Fruit fly (Drosophila melanogaster) whole organism, embryonic: Measurements from ENCODE around the gene CG5188.
A peak's percentile ranks its signal among the peaks of the same experiment; 100 is the strongest.

ENCODE experiments used
- Atf3 ChIP-seq: fragments of 200-800 bp; sonication (Bioruptor generic); optimal IDR thresholded peaks from 3 replicates; lab custom pipeline; 2016; ENCODE audit warnings: missing biosample characterization, missing genetic modification characterization
- Awh ChIP-seq: fragments of 200-800 bp; sonication (Bioruptor generic); IDR thresholded peaks from 2 replicates; pipeline ENCODE4, ENCODE4 v1.3.6; 2022; ENCODE audit warnings: missing biosample characterization, missing genetic modification characterization
- Bgb ChIP-seq: fragments of 200-800 bp; sonication (Bioruptor generic); IDR thresholded peaks from 2 replicates; pipeline ENCODE4 v1.3.6; 2022; ENCODE audit warnings: missing biosample characterization, missing genetic modification characterization; ENCODE audit not compliant: partially characterized antibody
- Blimp-1 ChIP-seq: fragments of 200-800 bp; sonication (Bioruptor generic); optimal IDR thresholded peaks from 3 replicates; lab custom pipeline; 2018; ENCODE audit warnings: missing biosample characterization, missing genetic modification characterization, mild to moderate bottlenecking, moderate library complexity, missing genetic modification reagents
- CG11085 ChIP-seq: fragments of 200-800 bp; sonication (Bioruptor generic); IDR thresholded peaks from 2 replicates; pipeline ENCODE4 v1.3.6; 2022; ENCODE audit warnings: missing biosample characterization, missing genetic modification characterization
- CG11504 ChIP-seq: fragments of 200-800 bp; sonication (Bioruptor generic); optimal IDR thresholded peaks from 3 replicates; lab custom pipeline; 2019; ENCODE audit warnings: missing biosample characterization, mild to moderate bottlenecking, missing genetic modification characterization, moderate library complexity
- CG12744 ChIP-seq: fragments of 200-800 bp; sonication (Bioruptor generic); optimal IDR thresholded peaks from 2 replicates; lab custom pipeline; 2016; ENCODE audit warnings: missing biosample characterization, missing genetic modification characterization
- CG13123 ChIP-seq: fragments of 200-800 bp; sonication (Bioruptor generic); optimal IDR thresholded peaks from 2 replicates; lab custom pipeline; 2016; ENCODE audit warnings: missing biosample characterization, missing genetic modification characterization
- CG15514 ChIP-seq: fragments of 200-800 bp; sonication (Bioruptor generic); optimal IDR thresholded peaks from 3 replicates; lab custom pipeline; 2017; ENCODE audit warnings: missing biosample characterization, missing genetic modification characterization, mild to moderate bottlenecking, moderate library complexity, missing genetic modification reagents
- CG1603 ChIP-seq: fragments of 200-800 bp; sonication (Bioruptor generic); optimal IDR thresholded peaks from 2 replicates; lab custom pipeline; 2019; ENCODE audit warnings: missing biosample characterization, mild to moderate bottlenecking, missing genetic modification characterization, moderate library complexity
- CG16779 ChIP-seq: fragments of 200-800 bp; sonication (Bioruptor generic); IDR thresholded peaks from 2 replicates; pipeline ENCODE4 v1.3.6; 2022; ENCODE audit warnings: missing biosample characterization, missing genetic modification characterization
- CG17328 ChIP-seq: fragments of 200-800 bp; sonication (Bioruptor generic); IDR thresholded peaks from 2 replicates; pipeline ENCODE4 v1.3.6; 2022; ENCODE audit warnings: missing biosample characterization, missing genetic modification characterization
- CG17612 ChIP-seq: fragments of 200-800 bp; sonication (Bioruptor generic); IDR thresholded peaks from 2 replicates; pipeline ENCODE4 v1.3.6; 2022; ENCODE audit warnings: missing biosample characterization, missing genetic modification characterization
- CG2678 ChIP-seq: fragments of 200-800 bp; sonication (Bioruptor generic); optimal IDR thresholded peaks from 3 replicates; lab custom pipeline; 2019; ENCODE audit warnings: missing biosample characterization, mild to moderate bottlenecking, missing genetic modification characterization, moderate library complexity
- CG34224 ChIP-seq: fragments of 200-800 bp; sonication (Bioruptor generic); IDR thresholded peaks from 3 replicates; pipeline ENCODE4 v1.3.6; 2022; ENCODE audit warnings: missing biosample characterization, missing genetic modification characterization; ENCODE audit not compliant: partially characterized antibody
- CG3995 ChIP-seq: fragments of 200-800 bp; sonication (Bioruptor generic); optimal IDR thresholded peaks from 3 replicates; lab custom pipeline; 2016; ENCODE audit warnings: missing biosample characterization, missing genetic modification characterization
- CG4424 ChIP-seq: fragments of 200-800 bp; sonication (Bioruptor generic); optimal IDR thresholded peaks from 3 replicates; lab custom pipeline; 2016; ENCODE audit warnings: missing biosample characterization, missing genetic modification characterization
- CG6272 ChIP-seq: fragments of 200-800 bp; sonication (Bioruptor generic); IDR thresholded peaks from 2 replicates; pipeline ENCODE4 v1.3.6; 2022; ENCODE audit warnings: missing biosample characterization, missing genetic modification characterization
- CG6654 ChIP-seq: fragments of 200-800 bp; sonication (Bioruptor generic); optimal IDR thresholded peaks from 2 replicates; lab custom pipeline; 2017; ENCODE audit warnings: missing biosample characterization, mild to moderate bottlenecking, missing genetic modification characterization
- CG7963 ChIP-seq: fragments of 200-800 bp; sonication (Bioruptor generic); IDR thresholded peaks from 3 replicates; pipeline ENCODE4 v1.3.6; 2022; ENCODE audit warnings: missing biosample characterization, missing genetic modification characterization; ENCODE audit not compliant: partially characterized antibody
- CG8944 ChIP-seq: fragments of 200-800 bp; sonication (Bioruptor generic); optimal IDR thresholded peaks from 3 replicates; lab custom pipeline; 2016; ENCODE audit warnings: missing biosample characterization, missing genetic modification characterization
- CG9797 ChIP-seq: fragments of 200-800 bp; sonication (Bioruptor generic); optimal IDR thresholded peaks from 3 replicates; lab custom pipeline; 2018; ENCODE audit warnings: missing biosample characterization, mild to moderate bottlenecking, missing genetic modification characterization
- CTCF ChIP-seq: fragments of 200-800 bp; sonication (Bioruptor generic); optimal IDR thresholded peaks from 2 replicates; lab custom pipeline; 2017; ENCODE audit warnings: missing biosample characterization, mild to moderate bottlenecking, missing genetic modification characterization, moderate library complexity
- E2f2 ChIP-seq: fragments of 200-800 bp; sonication (Bioruptor generic); IDR thresholded peaks from 2 replicates; pipeline ENCODE4 v1.3.6; 2022; ENCODE audit warnings: missing biosample characterization, missing genetic modification characterization
- Elba2 ChIP-seq: fragments of 200-800 bp; sonication (Bioruptor generic); optimal IDR thresholded peaks from 3 replicates; lab custom pipeline; 2016; ENCODE audit warnings: missing biosample characterization, missing genetic modification characterization
- HmgZ ChIP-seq: fragments of 200-800 bp; sonication (Bioruptor generic); optimal IDR thresholded peaks from 2 replicates; lab custom pipeline; 2018; ENCODE audit warnings: missing biosample characterization, mild to moderate bottlenecking, missing genetic modification characterization
- Opbp ChIP-seq: fragments of 200-800 bp; sonication (Bioruptor generic); IDR thresholded peaks from 3 replicates; pipeline ENCODE4 v1.3.6; 2022; ENCODE audit warnings: missing biosample characterization, missing genetic modification characterization; ENCODE audit not compliant: partially characterized antibody
- Spps ChIP-seq: fragments of 200-800 bp; sonication (Bioruptor generic); optimal IDR thresholded peaks from 2 replicates; lab custom pipeline; 2018; ENCODE audit warnings: missing biosample characterization, mild to moderate bottlenecking, missing genetic modification characterization
- Sry-δ ChIP-seq: fragments of 200-800 bp; sonication (Bioruptor generic); optimal IDR thresholded peaks from 2 replicates; lab custom pipeline; 2016; ENCODE audit warnings: missing biosample characterization, missing genetic modification characterization
- al ChIP-seq: fragments of 200-800 bp; sonication (Bioruptor generic); IDR thresholded peaks from 2 replicates; pipeline ENCODE4 v1.3.6; 2022; ENCODE audit warnings: missing biosample characterization, missing genetic modification characterization
- amos ChIP-seq: fragments of 200-800 bp; sonication (Bioruptor generic); IDR thresholded peaks from 2 replicates; pipeline ENCODE4 v1.3.6; 2022; ENCODE audit warnings: missing biosample characterization, missing genetic modification characterization; ENCODE audit not compliant: partially characterized antibody
- chinmo ChIP-seq: fragments of 200-800 bp; sonication (Bioruptor generic); IDR thresholded peaks from 4 replicates; pipeline ENCODE4 v1.3.6; 2022; ENCODE audit warnings: missing biosample characterization, missing genetic modification characterization; ENCODE audit not compliant: partially characterized antibody
- dan ChIP-seq: fragments of 200-800 bp; sonication (Bioruptor generic); IDR thresholded peaks from 2 replicates; pipeline ENCODE4 v1.3.6; 2022; ENCODE audit warnings: missing biosample characterization, missing genetic modification characterization
- dimm ChIP-seq: fragments of 200-800 bp; sonication (Bioruptor generic); IDR thresholded peaks from 2 replicates; pipeline ENCODE4 v1.3.6; 2022; ENCODE audit warnings: missing biosample characterization, missing genetic modification characterization
- dm ChIP-seq: fragments of 200-800 bp; sonication (Bioruptor generic); optimal IDR thresholded peaks from 3 replicates; lab custom pipeline; 2016; ENCODE audit warnings: missing biosample characterization, missing genetic modification characterization
- gro ChIP-seq: fragments of 200-800 bp; sonication (Bioruptor generic); optimal IDR thresholded peaks from 2 replicates; lab custom pipeline; 2016; ENCODE audit warnings: missing biosample characterization, missing genetic modification characterization
- h ChIP-seq: fragments of >200 bp; optimal IDR thresholded peaks from 2 replicates; lab custom pipeline; 2017
- ham ChIP-seq: fragments of 200-800 bp; sonication (Bioruptor generic); IDR thresholded peaks from 2 replicates; pipeline ENCODE4 v1.3.6; 2022; ENCODE audit warnings: missing biosample characterization, missing genetic modification characterization
- lab ChIP-seq: fragments of 200-800 bp; sonication (Bioruptor generic); optimal IDR thresholded peaks from 3 replicates; lab custom pipeline; 2017; ENCODE audit warnings: missing biosample characterization, missing genetic modification characterization, mild to moderate bottlenecking, moderate library complexity, missing genetic modification reagents
- lbe ChIP-seq: fragments of 200-800 bp; sonication (Bioruptor generic); optimal IDR thresholded peaks from 2 replicates; lab custom pipeline; 2016; ENCODE audit warnings: missing biosample characterization, mild to moderate bottlenecking, missing genetic modification characterization
- mam ChIP-seq: fragments of 200-800 bp; sonication (Bioruptor generic); optimal IDR thresholded peaks from 3 replicates; lab custom pipeline; 2016; ENCODE audit warnings: missing biosample characterization, missing genetic modification characterization
- peb ChIP-seq: fragments of 200-800 bp; sonication (Bioruptor generic); IDR thresholded peaks from 2 replicates; pipeline ENCODE4 v1.3.6; 2022; ENCODE audit warnings: missing biosample characterization, missing genetic modification characterization
- pho ChIP-seq: fragments of 200-800 bp; sonication (Bioruptor generic); optimal IDR thresholded peaks from 2 replicates; lab custom pipeline; 2016; ENCODE audit warnings: missing biosample characterization, missing genetic modification characterization
- pros ChIP-seq: fragments of 200-800 bp; sonication (Bioruptor generic); optimal IDR thresholded peaks from 3 replicates; lab custom pipeline; 2019; ENCODE audit warnings: missing biosample characterization, mild to moderate bottlenecking, missing genetic modification characterization, moderate library complexity
- psq ChIP-seq: fragments of 200-800 bp; sonication (Bioruptor generic); optimal IDR thresholded peaks from 2 replicates; lab custom pipeline; 2017; ENCODE audit warnings: missing biosample characterization, missing genetic modification characterization
- repo ChIP-seq: fragments of 200-800 bp; sonication (Bioruptor generic); optimal IDR thresholded peaks from 2 replicates; lab custom pipeline; 2016; ENCODE audit warnings: missing biosample characterization, missing genetic modification characterization
- sens ChIP-seq: fragments of 200-800 bp; sonication (Bioruptor generic); peaks from one replicate; lab custom pipeline; 2016; ENCODE audit warnings: missing biosample characterization, missing genetic modification characterization
- sim ChIP-seq: fragments of 200-800 bp; sonication (Bioruptor generic); IDR thresholded peaks from 2 replicates; pipeline ENCODE4 v1.3.6; 2022; ENCODE audit warnings: missing biosample characterization, missing genetic modification characterization
- tll ChIP-seq, 2 experiments: fragments of 200-800 bp in 1 of 2; fragments of >200 bp in 1 of 2; sonication (Bioruptor generic) in 1 of 2; optimal IDR thresholded peaks; 2 replicates each; lab custom pipeline; 2017 to 2019; ENCODE audit warnings: missing biosample characterization in 2 of 2, missing genetic modification characterization in 2 of 2, mild to moderate bottlenecking in 1 of 2, moderate library complexity in 1 of 2
- wor ChIP-seq: fragments of 200-800 bp; sonication (Bioruptor generic); IDR thresholded peaks from 2 replicates; pipeline ENCODE4 v1.3.6; 2022; ENCODE audit warnings: missing biosample characterization, missing genetic modification characterization
- yki ChIP-seq: fragments of >200 bp; optimal IDR thresholded peaks from 3 replicates; lab custom pipeline; 2018

Gene CG5188

DNA sequence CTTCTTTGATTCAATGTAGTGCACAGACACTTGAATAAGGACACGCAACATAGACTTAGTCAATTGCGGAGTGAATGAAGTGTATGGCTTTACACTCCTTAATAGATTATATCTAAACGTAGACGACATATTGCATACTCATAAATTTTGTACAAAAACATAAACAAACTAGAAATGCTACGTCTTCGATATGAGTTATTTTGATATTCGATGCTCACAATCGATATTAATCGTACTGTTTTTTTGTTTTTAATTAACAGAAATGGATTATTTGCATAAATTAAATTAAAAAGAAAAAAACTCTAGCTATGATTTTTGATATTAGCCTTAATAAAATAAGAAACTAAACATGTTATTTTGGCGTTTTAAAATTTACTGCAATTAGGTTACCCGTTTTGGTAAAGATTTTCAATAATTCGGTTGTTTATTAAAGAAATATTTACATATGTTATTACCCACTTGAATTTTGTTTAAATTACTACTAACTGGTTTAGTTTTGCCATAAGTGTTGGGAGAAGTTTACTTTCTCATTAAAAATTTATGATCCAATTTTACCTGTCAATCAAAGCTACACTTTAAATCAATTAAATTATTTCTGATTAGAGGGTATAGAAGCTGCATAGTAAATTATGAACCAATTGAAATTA, 23.5 kb upstream of the CG5188 start, which contains the start of the genes CG17768, LSm-4 and Ir31a (continued):
- no peak for TF ChIP-seq gro (GFP tag; lab: Kevin White, UChicago)
- no peak for TF ChIP-seq peb
- no peak for TF ChIP-seq al (GFP tag; lab: Robert Waterston, UW)
- no peak for TF ChIP-seq CG6272 (GFP tag; lab: Robert Waterston, UW)
- no peak for TF ChIP-seq lbe (GFP tag; lab: Kevin White, UChicago)
- TF ChIP-seq CG13123 (GFP tag; lab: Kevin White, UChicago) = no peak
- TF ChIP-seq sim (GFP tag; lab: Robert Waterston, UW) = no peak
- TF ChIP-seq HmgZ (tag; lab: Kevin White, UChicago) = no peak
- TF ChIP-seq sens (GFP tag; lab: Kevin White, UChicago) = peak; percentile 22
- TF ChIP-seq CG1603 (tag; lab: Kevin White, UChicago) = no peak
- TF ChIP-seq pros (GFP tag; lab: Kevin White, UChicago) = no peak
- TF ChIP-seq Bgb (GFP tag; lab: Robert Waterston, UW) = peak; percentile 80
- no peak for TF ChIP-seq CG9797 (GFP tag; lab: Kevin White, UChicago)
- no peak for TF ChIP-seq CG15514 (GFP tag; lab: Kevin White, UChicago)
- TF ChIP-seq psq (GFP tag; lab: Kevin White, UChicago) = no peak
- TF ChIP-seq Spps = no peak
- no peak for TF ChIP-seq lab (GFP tag; lab: Kevin White, UChicago)
- peak; percentile 15 for TF ChIP-seq CG3995
- TF ChIP-seq Elba2 (GFP tag; lab: Kevin White, UChicago) = no peak
- no peak for TF ChIP-seq yki
- TF ChIP-seq dan (GFP tag; lab: Robert Waterston, UW) = no peak
- peak; percentile 72 for TF ChIP-seq Sry-δ (GFP tag; lab: Kevin White, UChicago)
- no peak for TF ChIP-seq CG16779 (GFP tag; lab: Robert Waterston, UW)
- no peak for TF ChIP-seq mam (GFP tag; lab: Kevin White, UChicago)
- no peak for TF ChIP-seq CG2678 (tag; lab: Kevin White, UChicago)
- TF ChIP-seq dimm = no peak
- no peak for TF ChIP-seq CG17328 (GFP tag; lab: Robert Waterston, UW)
- TF ChIP-seq Blimp-1 (GFP tag; lab: Kevin White, UChicago) = no peak
- peak; percentile 19; the same call in 1 of the 2 replicates for TF ChIP-seq E2f2
- TF ChIP-seq CG8944 = no peak
- TF ChIP-seq dm (GFP tag; lab: Kevin White, UChicago) = no peak
- TF ChIP-seq repo (GFP tag; lab: Kevin White, UChicago) = no peak
- TF ChIP-seq CTCF (GFP tag; lab: Kevin White, UChicago) = no peak
- peak; percentile 83; the same call in 1 of the 2 replicates for TF ChIP-seq amos (GFP tag; lab: Robert Waterston, UW)
- TF ChIP-seq wor (GFP tag; lab: Robert Waterston, UW) = no peak
- TF ChIP-seq Atf3 (GFP tag; lab: Kevin White, UChicago) = no peak
- TF ChIP-seq CG11085 (GFP tag; lab: Robert Waterston, UW) = no peak
- no peak for TF ChIP-seq tll (GFP tag; optimal IDR thresholded peaks at IDR 0.05; lab: Kevin White, UChicago)
- TF ChIP-seq Opbp = peak; percentile 60; the same call in 2 of the 3 replicates
- TF ChIP-seq chinmo = no peak
- TF ChIP-seq CG34224 (GFP tag; lab: Robert Waterston, UW) = peak; percentile 85
- TF ChIP-seq pho (GFP tag; lab: Kevin White, UChicago) = no peak
- TF ChIP-seq h (lab: Kevin White, UChicago) = no peak
- TF ChIP-seq CG4424 (GFP tag; lab: Kevin White, UChicago) = no peak
- TF ChIP-seq CG12744 = no peak
- no peak for TF ChIP-seq CG11504 (tag; lab: Kevin White, UChicago)
- peak; percentile 39; the same call in 1 of the 3 replicates for TF ChIP-seq CG7963 (GFP tag; lab: Robert Waterston, UW)
- TF ChIP-seq CG6654 = no peak
- no peak for TF ChIP-seq ham (GFP tag; lab: Robert Waterston, UW)
- TF ChIP-seq CG17612 (GFP tag; lab: Robert Waterston, UW) = no peak
- no peak for TF ChIP-seq Awh (GFP tag; lab: Robert Waterston, UW)
